Worm (Caenorhabditis elegans) whole organism, L1 larva: ENCODE data around the gene spt-4.
A peak's percentile ranks its signal among the peaks of the same experiment; 100 is the strongest.

Experiments used
- C16A3.4 ChIP-seq: fragments of 150-350 bp; optimal IDR thresholded peaks from 2 replicates; lab custom pipeline; 2014; ENCODE audit warnings: missing biosample characterization, missing genetic modification characterization
- F16B12.6 ChIP-seq: fragments of 150-350 bp; optimal IDR thresholded peaks from 2 replicates; lab custom pipeline; 2014; ENCODE audit warnings: missing biosample characterization, missing genetic modification characterization
- Y116A8C.19 ChIP-seq: sonication (generic microtip); optimal IDR thresholded peaks from 2 replicates; lab custom pipeline; 2016; ENCODE audit warnings: missing compliant biosample characterization, missing genetic modification characterization, borderline replicate concordance
- alr-1 ChIP-seq: fragments of 200-800 bp; sonication (Bioruptor generic); optimal IDR thresholded peaks from 2 replicates; lab custom pipeline; 2018; ENCODE audit warnings: borderline replicate concordance, mild to moderate bottlenecking, missing genetic modification characterization, missing compliant biosample characterization
- aly-2 ChIP-seq: fragments of 150-350 bp; optimal IDR thresholded peaks from 2 replicates; lab custom pipeline; 2014; ENCODE audit warnings: missing biosample characterization, missing genetic modification characterization
- ceh-63 ChIP-seq: fragments of 200-800 bp; sonication (Bioruptor generic); optimal IDR thresholded peaks from 2 replicates; lab custom pipeline; 2018; ENCODE audit warnings: mild to moderate bottlenecking, missing genetic modification characterization, missing compliant biosample characterization
- ceh-8 ChIP-seq: fragments of 200-800 bp; sonication (Bioruptor generic); optimal IDR thresholded peaks from 2 replicates; lab custom pipeline; 2018; ENCODE audit warnings: mild to moderate bottlenecking, missing genetic modification characterization, moderate library complexity, missing compliant biosample characterization
- ceh-82 ChIP-seq, 3 experiments: fragments of 150-350 bp in 1 of 3; sonication (generic microtip) in 2 of 3; optimal IDR thresholded peaks; 2 replicates each; lab custom pipeline; 2014 to 2017; ENCODE audit warnings: missing biosample characterization in 3 of 3, missing genetic modification characterization in 3 of 3
- ceh-90 ChIP-seq: sonication (generic microtip); optimal IDR thresholded peaks from 2 replicates; lab custom pipeline; 2016; ENCODE audit warnings: missing genetic modification characterization, missing compliant biosample characterization
- ces-1 ChIP-seq: fragments of 150-350 bp; optimal IDR thresholded peaks from 2 replicates; lab custom pipeline; 2014; ENCODE audit warnings: missing biosample characterization, missing genetic modification reagents, missing genetic modification characterization
- dsc-1 ChIP-seq: sonication (generic microtip); optimal IDR thresholded peaks from 2 replicates; lab custom pipeline; 2016; ENCODE audit warnings: mild to moderate bottlenecking, missing genetic modification characterization, missing compliant biosample characterization
- efl-1 ChIP-seq, 4 experiments: fragments of 150-350 bp; optimal IDR thresholded peaks in 3 of 4; peaks in 1 of 4; 1 replicate in 1 of 4; 2 replicates in 3 of 4; lab custom pipeline; 2014; ENCODE audit warnings: missing biosample characterization in 2 of 4, missing genetic modification characterization in 2 of 4, missing genetic modification reagents in 2 of 4
- egl-27 ChIP-seq, 2 experiments: fragments of 150-350 bp in 1 of 2; sonication (generic microtip); optimal IDR thresholded peaks; 3 replicates each; lab custom pipeline; 2017 to 2018; ENCODE audit warnings: missing biosample characterization in 2 of 2, missing genetic modification characterization in 2 of 2, missing genetic modification reagents in 2 of 2
- elt-2 ChIP-seq: sonication (generic microtip); optimal IDR thresholded peaks from 2 replicates; lab custom pipeline; 2016; ENCODE audit warnings: missing genetic modification characterization, mild to moderate bottlenecking, inconsistent platforms, missing compliant biosample characterization, missing genetic modification reagents
- elt-3 ChIP-seq, 6 experiments: fragments of 150-350 bp in 1 of 6; sonication (generic microtip); optimal IDR thresholded peaks; 2 replicates each; lab custom pipeline; 2017 to 2018; ENCODE audit warnings: missing biosample characterization in 6 of 6, missing genetic modification characterization in 6 of 6, inconsistent platforms in 1 of 6
- ets-5 ChIP-seq: fragments of 200-800 bp; sonication (Bioruptor generic); IDR thresholded peaks from 2 replicates; pipeline ENCODE4 v1.3.6; 2022; ENCODE audit warnings: missing genetic modification characterization, missing compliant biosample characterization
- fkh-10 ChIP-seq: sonication (generic microtip); optimal IDR thresholded peaks from 2 replicates; lab custom pipeline; 2017; ENCODE audit warnings: missing biosample characterization, missing genetic modification reagents, missing genetic modification characterization
- fkh-4 ChIP-seq: sonication (generic microtip); optimal IDR thresholded peaks from 2 replicates; lab custom pipeline; 2016; ENCODE audit warnings: missing compliant biosample characterization, missing genetic modification characterization, borderline replicate concordance
- fos-1 ChIP-seq: fragments of 150-350 bp; optimal IDR thresholded peaks from 2 replicates; lab custom pipeline; 2014; ENCODE audit warnings: missing biosample characterization, missing genetic modification characterization
- grh-1 ChIP-seq: fragments of 200-800 bp; sonication (Bioruptor generic); IDR thresholded peaks from 2 replicates; pipeline ENCODE4 v1.3.6; 2022; ENCODE audit warnings: missing genetic modification reagents, missing genetic modification characterization, missing compliant biosample characterization
- hlh-17 ChIP-seq: fragments of 200-800 bp; sonication (Bioruptor generic); optimal IDR thresholded peaks from 2 replicates; lab custom pipeline; 2018; ENCODE audit warnings: missing genetic modification characterization, mild to moderate bottlenecking, missing compliant biosample characterization, moderate library complexity, borderline replicate concordance
- hpl-2 ChIP-seq: fragments of 150-350 bp; optimal IDR thresholded peaks from 2 replicates; lab custom pipeline; 2014; ENCODE audit warnings: missing biosample characterization, missing genetic modification reagents, missing genetic modification characterization
- irx-1 ChIP-seq: sonication (generic microtip); optimal IDR thresholded peaks from 2 replicates; lab custom pipeline; 2016; ENCODE audit warnings: missing genetic modification characterization, missing compliant biosample characterization
- lin-15B ChIP-seq: fragments of 150-350 bp; sonication (generic microtip); optimal IDR thresholded peaks from 3 replicates; lab custom pipeline; 2014; ENCODE audit warnings: missing biosample characterization, missing genetic modification characterization
- lin-35 ChIP-seq, 2 experiments: fragments of 150-350 bp; optimal IDR thresholded peaks; 2 replicates each; lab custom pipeline; 2014; ENCODE audit warnings: missing biosample characterization in 2 of 2, missing genetic modification characterization in 2 of 2, missing genetic modification reagents in 2 of 2
- lir-3 ChIP-seq: sonication (generic microtip); optimal IDR thresholded peaks from 2 replicates; lab custom pipeline; 2016; ENCODE audit warnings: mild to moderate bottlenecking, missing genetic modification characterization, moderate library complexity, missing compliant biosample characterization; ENCODE audit not compliant: poor library complexity
- lsy-2 ChIP-seq, 2 experiments: fragments of 150-350 bp; optimal IDR thresholded peaks; 2 replicates each; lab custom pipeline; 2014; ENCODE audit warnings: missing biosample characterization in 2 of 2, missing genetic modification characterization in 2 of 2
- mab-9 ChIP-seq: fragments of 200-800 bp; sonication (Bioruptor generic); IDR thresholded peaks from 2 replicates; pipeline ENCODE4 v1.3.6; 2022; ENCODE audit warnings: missing genetic modification reagents, missing genetic modification characterization, missing compliant biosample characterization
- mef-2 ChIP-seq: fragments of 150-350 bp; optimal IDR thresholded peaks from 2 replicates; lab custom pipeline; 2014; ENCODE audit warnings: missing biosample characterization, missing genetic modification characterization
- mep-1 ChIP-seq: fragments of 150-350 bp; optimal IDR thresholded peaks from 2 replicates; lab custom pipeline; 2014; ENCODE audit warnings: missing biosample characterization, missing genetic modification characterization
- nhr-11 ChIP-seq: fragments of 150-350 bp; optimal IDR thresholded peaks from 2 replicates; lab custom pipeline; 2014; ENCODE audit warnings: missing biosample characterization, missing genetic modification characterization
- nhr-12 ChIP-seq: sonication (generic microtip); optimal IDR thresholded peaks from 2 replicates; lab custom pipeline; 2017; ENCODE audit warnings: missing biosample characterization, missing genetic modification characterization
- nhr-20 ChIP-seq: sonication (generic microtip); optimal IDR thresholded peaks from 2 replicates; lab custom pipeline; 2016; ENCODE audit warnings: mild to moderate bottlenecking, missing genetic modification characterization, missing compliant biosample characterization
- nhr-237 ChIP-seq: fragments of 150-350 bp; optimal IDR thresholded peaks from 2 replicates; lab custom pipeline; 2014; ENCODE audit warnings: missing biosample characterization, missing genetic modification characterization
- nhr-47 ChIP-seq: sonication (generic microtip); optimal IDR thresholded peaks from 2 replicates; lab custom pipeline; 2016; ENCODE audit warnings: mild to moderate bottlenecking, missing genetic modification characterization, moderate library complexity, missing compliant biosample characterization
- nhr-77 ChIP-seq: fragments of 150-350 bp; optimal IDR thresholded peaks from 2 replicates; lab custom pipeline; 2014; ENCODE audit warnings: missing biosample characterization, missing genetic modification characterization
- nhr-85 ChIP-seq: sonication (generic microtip); peaks from one replicate; lab custom pipeline; 2016; ENCODE audit warnings: missing genetic modification characterization, inconsistent platforms, missing compliant biosample characterization
- nhr-90 ChIP-seq: sonication (generic microtip); optimal IDR thresholded peaks from 2 replicates; lab custom pipeline; 2016; ENCODE audit warnings: mild to moderate bottlenecking, missing genetic modification characterization, missing compliant biosample characterization; ENCODE audit not compliant: poor library complexity
- pax-3 ChIP-seq: fragments of 200-800 bp; sonication (Bioruptor generic); optimal IDR thresholded peaks from 2 replicates; lab custom pipeline; 2018; ENCODE audit warnings: mild to moderate bottlenecking, missing genetic modification characterization, moderate library complexity, missing compliant biosample characterization
- pqm-1 ChIP-seq: sonication (generic microtip); optimal IDR thresholded peaks from 3 replicates; lab custom pipeline; 2017; ENCODE audit warnings: missing biosample characterization, missing genetic modification characterization
- skn-1 ChIP-seq: fragments of 150-350 bp; optimal IDR thresholded peaks from 2 replicates; lab custom pipeline; 2014; ENCODE audit warnings: missing biosample characterization, missing genetic modification characterization
- snpc-4 ChIP-seq: fragments of 150-350 bp; optimal IDR thresholded peaks from 2 replicates; lab custom pipeline; 2014; ENCODE audit warnings: missing biosample characterization, missing genetic modification characterization
- tlp-1 ChIP-seq: fragments of 150-350 bp; optimal IDR thresholded peaks from 2 replicates; lab custom pipeline; 2014; ENCODE audit warnings: missing biosample characterization, missing genetic modification characterization
- unc-130 ChIP-seq: fragments of 150-350 bp; optimal IDR thresholded peaks from 2 replicates; lab custom pipeline; 2017; ENCODE audit warnings: missing biosample characterization, missing genetic modification characterization, inconsistent platforms
- unc-30 ChIP-seq: sonication (generic microtip); optimal IDR thresholded peaks from 2 replicates; lab custom pipeline; 2017; ENCODE audit warnings: missing biosample characterization, missing genetic modification characterization
- unc-62 ChIP-seq: fragments of 150-350 bp; optimal IDR thresholded peaks from 2 replicates; lab custom pipeline; 2014; ENCODE audit warnings: missing biosample characterization, missing genetic modification reagents, missing genetic modification characterization
- vab-15 ChIP-seq: sonication (generic microtip); optimal IDR thresholded peaks from 2 replicates; lab custom pipeline; 2017; ENCODE audit warnings: missing genotype, mild to moderate bottlenecking, missing genetic modification characterization, missing compliant biosample characterization
- zag-1 ChIP-seq: fragments of 150-350 bp; optimal IDR thresholded peaks from 2 replicates; lab custom pipeline; 2014; ENCODE audit warnings: missing biosample characterization, missing genetic modification characterization
- ztf-4 ChIP-seq: fragments of 150-350 bp; optimal IDR thresholded peaks from 2 replicates; lab custom pipeline; 2014; ENCODE audit warnings: missing biosample characterization, missing genetic modification characterization

The spt-4 gene

ce11 chrIII:89155-89554, 19.6 kb upstream of the spt-4 start (continued):
- TF ChIP-seq mef-2 (tag; lab: Kevin White, UChicago) (no peak), lin-35 (GFP tag; optimal IDR thresholded peaks at IDR 0.05; lab: Kevin White, UChicago) (peak; percentile 15 to 56), vab-15 (tag; lab: Kevin White, UChicago) (no peak), nhr-47 (tag; lab: Kevin White, UChicago) (peak; percentile 70), ets-5 (no peak), mab-9 (GFP tag; lab: Robert Waterston, UW) (no peak), ztf-4 (tag; lab: Kevin White, UChicago) (no peak), F16B12.6 (tag; lab: Kevin White, UChicago) (no peak), grh-1 (GFP tag; lab: Robert Waterston, UW) (peak; percentile 32; the same call in 1 of the 2 replicates), ceh-63 (GFP tag; lab: Kevin White, UChicago) (no peak), efl-1 (optimal IDR thresholded peaks at IDR 0.05; lab: Kevin White, UChicago) (peak in 1 of 2 experiments; percentile 49), efl-1 (GFP tag; optimal IDR thresholded peaks at IDR 0.05 in 1 of 2; lab: Kevin White, UChicago) (peak in 1 of 2 experiments; percentile 79), lsy-2 (tag; optimal IDR thresholded peaks at IDR 0.05; lab: Kevin White, UChicago) (peak; percentile 31 to 50), pqm-1 (tag; lab: Kevin White, UChicago) (no peak), snpc-4 (no peak), zag-1 (no peak), pax-3 (tag; lab: Kevin White, UChicago) (peak; percentile 35), elt-3 (tag; optimal IDR thresholded peaks at IDR 0.05; lab: Kevin White, UChicago) (peak in 1 of 6 experiments; percentile 9), nhr-12 (no peak), mep-1 (peak; percentile 56), nhr-77 (tag; lab: Kevin White, UChicago) (peak; percentile 42), unc-62 (GFP tag; lab: Kevin White, UChicago) (no peak), dsc-1 (peak; percentile 50), skn-1 (tag; lab: Kevin White, UChicago) (peak; percentile 26), unc-130 (tag; lab: Kevin White, UChicago) (no peak), fkh-4 (tag; lab: Kevin White, UChicago) (no peak), nhr-11 (tag; lab: Kevin White, UChicago) (no peak), unc-30 (tag; lab: Kevin White, UChicago) (no peak), fos-1 (tag; lab: Kevin White, UChicago) (peak; percentile 13), ceh-90 (no peak), tlp-1 (tag; lab: Kevin White, UChicago) (no peak), irx-1 (tag; lab: Kevin White, UChicago) (peak; percentile 26), hlh-17 (GFP tag; lab: Kevin White, UChicago) (no peak), nhr-85 (tag; lab: Kevin White, UChicago) (peak; percentile 68), nhr-20 (tag; lab: Kevin White, UChicago) (peak; percentile 54), nhr-90 (tag; lab: Kevin White, UChicago) (peak; percentile 73)
- TF ChIP-seq, all 84 proteins: peak for 38

- TF ChIP-seq grh-1 (GFP tag; lab: Robert Waterston, UW): no peak
- no peak for TF ChIP-seq aly-2 (tag; lab: Kevin White, UChicago)
- TF ChIP-seq hpl-2 (GFP tag; lab: Kevin White, UChicago): peak; percentile 11
- TF ChIP-seq fkh-10 (GFP tag; lab: Kevin White, UChicago): peak; percentile 1
- TF ChIP-seq pax-3 (tag; lab: Kevin White, UChicago): peak; percentile 40
- no peak for TF ChIP-seq ces-1 (GFP tag; lab: Kevin White, UChicago)
- no peak for TF ChIP-seq mef-2 (tag; lab: Kevin White, UChicago)
- TF ChIP-seq Y116A8C.19 (tag; lab: Kevin White, UChicago): no peak
- no peak for TF ChIP-seq egl-27 (tag; optimal IDR thresholded peaks at IDR 0.05; lab: Kevin White, UChicago)
- peak; percentile 62 for TF ChIP-seq unc-130 (tag; lab: Kevin White, UChicago)
- TF ChIP-seq lin-35 (GFP tag; optimal IDR thresholded peaks at IDR 0.05; lab: Kevin White, UChicago): peak; percentile 67 to 81
- TF ChIP-seq ceh-8 (GFP tag; lab: Kevin White, UChicago): no peak
- TF ChIP-seq elt-2: no peak
- no peak for TF ChIP-seq lir-3 (tag; lab: Kevin White, UChicago)
- TF ChIP-seq dsc-1: peak; percentile 58
- peak; percentile 81 for TF ChIP-seq nhr-85 (tag; lab: Kevin White, UChicago)
- TF ChIP-seq alr-1 (tag; lab: Kevin White, UChicago): no peak
- peak; percentile 36 for TF ChIP-seq F16B12.6 (tag; lab: Kevin White, UChicago)
- TF ChIP-seq irx-1 (tag; lab: Kevin White, UChicago): peak; percentile 57
- TF ChIP-seq vab-15 (tag; lab: Kevin White, UChicago): no peak
- TF ChIP-seq nhr-237: peak; percentile 11
- TF ChIP-seq fos-1 (tag; lab: Kevin White, UChicago): peak; percentile 25
- TF ChIP-seq tlp-1 (tag; lab: Kevin White, UChicago): no peak
- peak; percentile 46 for TF ChIP-seq lin-15B (tag; lab: Kevin White, UChicago)
- TF ChIP-seq nhr-90 (tag; lab: Kevin White, UChicago): peak; percentile 59
- TF ChIP-seq C16A3.4 (tag; lab: Kevin White, UChicago): peak; percentile 74
- TF ChIP-seq ceh-63 (GFP tag; lab: Kevin White, UChicago): no peak
- peak; percentile 56 to 87 (median 59) for TF ChIP-seq ceh-82 (tag; optimal IDR thresholded peaks at IDR 0.05; lab: Kevin White, UChicago)
These were observed 17.6 kb upstream of the spt-4 start, which contains the start of the genes F54C4.4 and mrpl-40 for ce11 chrIII:87183-87582. TSS of gene F54C4.4 (minus strand) at chrIII:87381. TSS of gene mrpl-40 (plus strand) at chrIII:87559.
